Fruit fly (Drosophila melanogaster): ENCODE data around the gene Dys.

The Dys gene

dm6 chr3R:19625300-19626230, 164.7 kb downstream of the Dys start (continued):
- TF ChIP-seq cwo (GFP tag; optimal IDR thresholded peaks at IDR 0.05) (peak; percentile 89), sd (tag; optimal IDR thresholded peaks at IDR 0.05) (peak; percentile 12), CG3281 (GFP tag; optimal IDR thresholded peaks at IDR 0.05) (no peak), CG13624 (GFP tag; optimal IDR thresholded peaks at IDR 0.05) (peak; percentile 0), CG15479 (GFP tag; optimal IDR thresholded peaks at IDR 0.05) (no peak), chinmo (GFP tag; IDR thresholded peaks at IDR 0.05; ENCODE audit: partially characterized antibody) (peak; percentile 62; the same call in 1 of the 4 replicates), Med (GFP tag) (peak; percentile 0), NFAT (GFP tag; IDR thresholded peaks at IDR 0.05) (peak; percentile 28; the same call in 1 of the 2 replicates), CG17186 (GFP tag; optimal IDR thresholded peaks at IDR 0.05) (no peak), HmgD (GFP tag; optimal IDR thresholded peaks at IDR 0.05) (no peak)

dm6 chr3R:19627792-19628522, 167.1 kb downstream of the Dys start:
- TF ChIP-seq prd (optimal IDR thresholded peaks at IDR 0.05) (no peak), prd (GFP tag; IDR thresholded peaks at IDR 0.05) (peak; percentile 35; the same call in 2 of the 3 replicates), usp (GFP tag; optimal IDR thresholded peaks at IDR 0.05) (no peak), Dbx (GFP tag; IDR thresholded peaks at IDR 0.05) (0 out of 3 replicates have a peak, but pooled peaks have one; percentile 57), CG8765 (GFP tag; IDR thresholded peaks at IDR 0.05) (no peak), CG15073 (GFP tag; optimal IDR thresholded peaks at IDR 0.05) (no peak), Gsc (GFP tag; IDR thresholded peaks at IDR 0.05) (no peak), vnd (GFP tag; IDR thresholded peaks at IDR 0.05; ENCODE audit: partially characterized antibody) (no peak), Hmr (GFP tag; optimal IDR thresholded peaks at IDR 0.05) (peak; percentile 18), sima (GFP tag; optimal IDR thresholded peaks at IDR 0.05) (no peak), Scr (GFP tag; IDR thresholded peaks at IDR 0.05; ENCODE audit: partially characterized antibody) (no peak), crol (GFP tag; IDR thresholded peaks at IDR 0.05) (no peak), gem (tag; optimal IDR thresholded peaks at IDR 0.05) (peak; percentile 50), CG4404 (GFP tag; IDR thresholded peaks at IDR 0.05) (no peak), TFAM (GFP tag; optimal IDR thresholded peaks at IDR 0.05) (peak; percentile 3), Sox102F (GFP tag; optimal IDR thresholded peaks at IDR 0.05) (peak; percentile 6), CG2712 (tag; optimal IDR thresholded peaks at IDR 0.05) (peak; percentile 75), en (GFP tag; optimal IDR thresholded peaks at IDR 0.05) (no peak), CG13287 (GFP tag; IDR thresholded peaks at IDR 0.05; ENCODE audit: partially characterized antibody) (no peak), zen (tag; optimal IDR thresholded peaks at IDR 0.05) (no peak), sug (tag; optimal IDR thresholded peaks at IDR 0.05) (no peak), CG13624 (GFP tag; optimal IDR thresholded peaks at IDR 0.05) (no peak), chm (GFP tag; IDR thresholded peaks at IDR 0.05) (no peak), CG10431 (GFP tag; optimal IDR thresholded peaks at IDR 0.05) (no peak), CG15696 (tag; optimal IDR thresholded peaks at IDR 0.05) (peak; percentile 31), CG7372 (GFP tag; IDR thresholded peaks at IDR 0.05) (0 out of 2 replicates have a peak, but pooled peaks have one; percentile 21), CG15479 (GFP tag; optimal IDR thresholded peaks at IDR 0.05) (no peak), Usf (GFP tag; optimal IDR thresholded peaks at IDR 0.05) (no peak), dmrt99B (tag; optimal IDR thresholded peaks at IDR 0.05) (peak; percentile 72), CG12391 (tag; optimal IDR thresholded peaks at IDR 0.05) (peak; percentile 20), CG31365 (tag; optimal IDR thresholded peaks at IDR 0.05) (no peak), caup (GFP tag; optimal IDR thresholded peaks at IDR 0.05; ENCODE audit: severe bottlenecking) (peak; percentile 67), Side (GFP tag; optimal IDR thresholded peaks at IDR 0.05) (no peak), dmrt11E (tag; optimal IDR thresholded peaks at IDR 0.05) (no peak), CG6175 (GFP tag; IDR thresholded peaks at IDR 0.05) (no peak), tll (GFP tag; optimal IDR thresholded peaks at IDR 0.05) (peak in 1 of 2 experiments; percentile 53), CG9876 (GFP tag; optimal IDR thresholded peaks at IDR 0.05) (no peak)
